Fruit fly (Drosophila melanogaster) whole organism, embryonic: ENCODE results near the gene Pop5.

Source experiments
- Adf1 ChIP-seq: fragments of 200-800 bp; sonication (Bioruptor generic); IDR thresholded peaks from 2 replicates; pipeline ENCODE4 v1.3.6; 2022; ENCODE audit warnings: missing biosample characterization, missing genetic modification characterization
- B-H2 ChIP-seq: fragments of 200-800 bp; sonication (Bioruptor generic); optimal IDR thresholded peaks from 2 replicates; lab custom pipeline; 2018; ENCODE audit warnings: missing biosample characterization, mild to moderate bottlenecking, missing genetic modification characterization
- BEAF-32 ChIP-seq: fragments of 200-800 bp; sonication (Bioruptor generic); optimal IDR thresholded peaks from 3 replicates; lab custom pipeline; 2017; ENCODE audit warnings: missing biosample characterization, missing genetic modification characterization, mild to moderate bottlenecking, moderate library complexity, missing genetic modification reagents
- CG11696 ChIP-seq: fragments of 200-800 bp; sonication (Bioruptor generic); IDR thresholded peaks from 2 replicates; pipeline ENCODE4 v1.3.6; 2022; ENCODE audit warnings: missing biosample characterization, missing genetic modification characterization
- CG13296 ChIP-seq: fragments of 200-800 bp; sonication (Bioruptor generic); optimal IDR thresholded peaks from 3 replicates; lab custom pipeline; 2018; ENCODE audit warnings: missing biosample characterization, mild to moderate bottlenecking, missing genetic modification characterization
- CG1603 ChIP-seq: fragments of 200-800 bp; sonication (Bioruptor generic); optimal IDR thresholded peaks from 2 replicates; lab custom pipeline; 2019; ENCODE audit warnings: missing biosample characterization, mild to moderate bottlenecking, missing genetic modification characterization, moderate library complexity
- CG34422 ChIP-seq: fragments of 200-800 bp; sonication (Bioruptor generic); IDR thresholded peaks from 3 replicates; pipeline ENCODE4 v1.3.6; 2022; ENCODE audit warnings: missing biosample characterization, missing genetic modification characterization
- CG4730 ChIP-seq: fragments of 200-800 bp; sonication (Bioruptor generic); IDR thresholded peaks from 2 replicates; pipeline ENCODE4 v1.3.6; 2022; ENCODE audit warnings: missing biosample characterization, missing genetic modification characterization
- CG6254 ChIP-seq: fragments of 200-800 bp; sonication (Bioruptor generic); optimal IDR thresholded peaks from 3 replicates; lab custom pipeline; 2017; ENCODE audit warnings: mild to moderate bottlenecking, missing biosample characterization, missing genetic modification reagents, missing genetic modification characterization
- CG7839 ChIP-seq: fragments of 200-800 bp; sonication (Bioruptor generic); optimal IDR thresholded peaks from 3 replicates; lab custom pipeline; 2018; ENCODE audit warnings: missing biosample characterization, mild to moderate bottlenecking, missing genetic modification characterization, moderate library complexity
- CG8944 ChIP-seq: fragments of 200-800 bp; sonication (Bioruptor generic); optimal IDR thresholded peaks from 3 replicates; lab custom pipeline; 2016; ENCODE audit warnings: missing biosample characterization, missing genetic modification characterization
- CoRest ChIP-seq: fragments of 200-800 bp; sonication (Bioruptor generic); optimal IDR thresholded peaks from 3 replicates; lab custom pipeline; 2018; ENCODE audit warnings: missing biosample characterization, mild to moderate bottlenecking, missing genetic modification characterization, moderate library complexity
- Deaf1 ChIP-seq: fragments of 200-800 bp; optimal IDR thresholded peaks from 3 replicates; lab custom pipeline; 2019; ENCODE audit warnings: missing biosample characterization, mild to moderate bottlenecking, missing genetic modification characterization, moderate library complexity
- Dref ChIP-seq: fragments of 200-800 bp; sonication (Bioruptor generic); IDR thresholded peaks from 2 replicates; pipeline ENCODE4 v1.3.6; 2022; ENCODE audit warnings: missing biosample characterization, missing genetic modification characterization
- Ets97D ChIP-seq: fragments of 200-800 bp; sonication (Bioruptor generic); optimal IDR thresholded peaks from 3 replicates; lab custom pipeline; 2016; ENCODE audit warnings: missing biosample characterization, missing genetic modification characterization
- H15 ChIP-seq: fragments of 200-800 bp; sonication (Bioruptor generic); IDR thresholded peaks from 3 replicates; pipeline ENCODE4 v1.3.6; 2022; ENCODE audit warnings: missing biosample characterization, missing genetic modification characterization
- HLH4C ChIP-seq: fragments of 200-800 bp; sonication (Bioruptor generic); IDR thresholded peaks from 3 replicates; pipeline ENCODE4 v1.3.6; 2022; ENCODE audit warnings: missing biosample characterization, missing genetic modification characterization; ENCODE audit not compliant: partially characterized antibody
- Jarid2 ChIP-seq: fragments of 200-800 bp; sonication (Bioruptor generic); optimal IDR thresholded peaks from 3 replicates; lab custom pipeline; 2017; ENCODE audit warnings: mild to moderate bottlenecking, missing biosample characterization, missing genetic modification reagents, missing genetic modification characterization
- Mrtf ChIP-seq: fragments of 200-800 bp; sonication (Bioruptor generic); IDR thresholded peaks from 3 replicates; pipeline ENCODE4 v1.3.6; 2022; ENCODE audit warnings: missing biosample characterization, missing genetic modification characterization
- PHDP ChIP-seq: fragments of 200-800 bp; sonication (Bioruptor generic); optimal IDR thresholded peaks from 3 replicates; lab custom pipeline; 2018; ENCODE audit warnings: missing biosample characterization, mild to moderate bottlenecking, missing genetic modification characterization, moderate library complexity
- Pdp1 ChIP-seq, 2 experiments: fragments of 200-800 bp; sonication (Bioruptor generic); optimal IDR thresholded peaks; 3 replicates each; lab custom pipeline; 2016; ENCODE audit warnings: missing biosample characterization in 2 of 2, missing genetic modification characterization in 2 of 2, mild to moderate bottlenecking in 1 of 2, moderate library complexity in 1 of 2
- Rfx ChIP-seq: fragments of 200-800 bp; sonication (Bioruptor generic); IDR thresholded peaks from 2 replicates; pipeline ENCODE4 v1.3.6; 2022; ENCODE audit warnings: missing biosample characterization, missing genetic modification characterization
- Spps ChIP-seq: fragments of 200-800 bp; sonication (Bioruptor generic); optimal IDR thresholded peaks from 2 replicates; lab custom pipeline; 2018; ENCODE audit warnings: missing biosample characterization, mild to moderate bottlenecking, missing genetic modification characterization
- Sry-β ChIP-seq: fragments of 200-800 bp; sonication (Bioruptor generic); optimal IDR thresholded peaks from 2 replicates; lab custom pipeline; 2018; ENCODE audit warnings: missing biosample characterization, mild to moderate bottlenecking, missing genetic modification characterization, moderate library complexity
- TFAM ChIP-seq: fragments of 200-800 bp; sonication (Bioruptor generic); optimal IDR thresholded peaks from 2 replicates; lab custom pipeline; 2017; ENCODE audit warnings: missing biosample characterization, missing genetic modification characterization, inconsistent platforms
- abd-A ChIP-seq: fragments of 200-800 bp; sonication (Bioruptor generic); optimal IDR thresholded peaks from 3 replicates; lab custom pipeline; 2019; ENCODE audit warnings: missing biosample characterization, mild to moderate bottlenecking, missing genetic modification characterization, moderate library complexity
- ase ChIP-seq: fragments of 200-800 bp; sonication (Bioruptor generic); IDR thresholded peaks from 3 replicates; pipeline ENCODE4 v1.3.6; 2022; ENCODE audit warnings: missing biosample characterization, missing genetic modification characterization
- bbx ChIP-seq: fragments of 200-800 bp; sonication (Bioruptor generic); IDR thresholded peaks from 2 replicates; pipeline ENCODE4 v1.3.6; 2022; ENCODE audit warnings: missing biosample characterization, missing genetic modification characterization; ENCODE audit not compliant: partially characterized antibody
- cato ChIP-seq: fragments of 200-800 bp; sonication (Bioruptor generic); optimal IDR thresholded peaks from 2 replicates; lab custom pipeline; 2016; ENCODE audit warnings: missing biosample characterization, missing genetic modification characterization, borderline replicate concordance
- chinmo ChIP-seq: fragments of 200-800 bp; sonication (Bioruptor generic); IDR thresholded peaks from 4 replicates; pipeline ENCODE4 v1.3.6; 2022; ENCODE audit warnings: missing biosample characterization, missing genetic modification characterization; ENCODE audit not compliant: partially characterized antibody
- croc ChIP-seq: fragments of 200-800 bp; sonication (Bioruptor generic); conservative IDR thresholded peaks from 3 replicates; pipeline ENCODE4 v1.3.6; 2022; ENCODE audit warnings: missing biosample characterization, missing genetic modification characterization
- ewg ChIP-seq: fragments of 200-800 bp; sonication (Bioruptor generic); optimal IDR thresholded peaks from 3 replicates; lab custom pipeline; 2017; ENCODE audit warnings: mild to moderate bottlenecking, missing biosample characterization, missing genetic modification reagents, missing genetic modification characterization
- fd102C ChIP-seq: fragments of 200-800 bp; sonication (Bioruptor generic); optimal IDR thresholded peaks from 2 replicates; lab custom pipeline; 2018; ENCODE audit warnings: missing biosample characterization, mild to moderate bottlenecking, missing genetic modification characterization, moderate library complexity
- fru ChIP-seq: fragments of >200 bp; optimal IDR thresholded peaks from 2 replicates; lab custom pipeline; 2017
- gem ChIP-seq: fragments of 200-800 bp; sonication (Bioruptor generic); optimal IDR thresholded peaks from 2 replicates; lab custom pipeline; 2019; ENCODE audit warnings: missing biosample characterization, mild to moderate bottlenecking, missing genetic modification characterization, moderate library complexity
- jigr1 ChIP-seq: fragments of 200-800 bp; sonication (Bioruptor generic); IDR thresholded peaks from 3 replicates; pipeline ENCODE4 v1.3.6; 2022; ENCODE audit warnings: missing biosample characterization, missing genetic modification characterization
- lov ChIP-seq, 2 experiments: fragments of 200-800 bp in 1 of 2; fragments of >200 bp in 1 of 2; sonication (Bioruptor generic) in 1 of 2; IDR thresholded peaks in 1 of 2; optimal IDR thresholded peaks in 1 of 2; 2 replicates in 1 of 2; 3 replicates in 1 of 2; pipeline versions ENCODE4 v1.3.6 to Lab custom; 2017 to 2022; ENCODE audit warnings: missing biosample characterization in 1 of 2, missing genetic modification characterization in 1 of 2
- maf-S ChIP-seq: fragments of 200-800 bp; sonication (Bioruptor generic); optimal IDR thresholded peaks from 2 replicates; lab custom pipeline; 2016; ENCODE audit warnings: missing biosample characterization, missing genetic modification characterization
- phol ChIP-seq: fragments of 200-800 bp; sonication (Bioruptor generic); optimal IDR thresholded peaks from 3 replicates; lab custom pipeline; 2018; ENCODE audit warnings: missing biosample characterization, mild to moderate bottlenecking, missing genetic modification characterization, moderate library complexity
- pzg ChIP-seq: fragments of 200-800 bp; sonication (Bioruptor generic); optimal IDR thresholded peaks from 3 replicates; lab custom pipeline; 2018; ENCODE audit warnings: missing biosample characterization, mild to moderate bottlenecking, missing genetic modification characterization, moderate library complexity
- repo ChIP-seq: fragments of 200-800 bp; sonication (Bioruptor generic); optimal IDR thresholded peaks from 2 replicates; lab custom pipeline; 2016; ENCODE audit warnings: missing biosample characterization, missing genetic modification characterization
- schlank ChIP-seq: fragments of 200-800 bp; sonication (Bioruptor generic); optimal IDR thresholded peaks from 2 replicates; lab custom pipeline; 2018; ENCODE audit warnings: missing biosample characterization, mild to moderate bottlenecking, missing genetic modification characterization
- sens ChIP-seq: fragments of 200-800 bp; sonication (Bioruptor generic); peaks from one replicate; lab custom pipeline; 2016; ENCODE audit warnings: missing biosample characterization, missing genetic modification characterization
- seq ChIP-seq: fragments of 200-800 bp; sonication (Bioruptor generic); IDR thresholded peaks from 2 replicates; pipeline ENCODE4 v1.3.6; 2022; ENCODE audit warnings: missing biosample characterization, missing genetic modification characterization
- shn ChIP-seq: fragments of 200-800 bp; sonication (Bioruptor generic); optimal IDR thresholded peaks from 3 replicates; lab custom pipeline; 2016; ENCODE audit warnings: missing biosample characterization, missing genetic modification characterization
- sima ChIP-seq: fragments of 200-800 bp; sonication (Bioruptor generic); optimal IDR thresholded peaks from 2 replicates; lab custom pipeline; 2016; ENCODE audit warnings: missing biosample characterization, missing genetic modification characterization
- tll ChIP-seq, 2 experiments: fragments of 200-800 bp in 1 of 2; fragments of >200 bp in 1 of 2; sonication (Bioruptor generic) in 1 of 2; optimal IDR thresholded peaks; 2 replicates each; lab custom pipeline; 2017 to 2019; ENCODE audit warnings: missing biosample characterization in 2 of 2, missing genetic modification characterization in 2 of 2, mild to moderate bottlenecking in 1 of 2, moderate library complexity in 1 of 2
- trem ChIP-seq: fragments of 200-800 bp; optimal IDR thresholded peaks from 3 replicates; lab custom pipeline; 2019; ENCODE audit warnings: missing biosample characterization, mild to moderate bottlenecking, missing genetic modification characterization, moderate library complexity

Gene Pop5

DNA sequence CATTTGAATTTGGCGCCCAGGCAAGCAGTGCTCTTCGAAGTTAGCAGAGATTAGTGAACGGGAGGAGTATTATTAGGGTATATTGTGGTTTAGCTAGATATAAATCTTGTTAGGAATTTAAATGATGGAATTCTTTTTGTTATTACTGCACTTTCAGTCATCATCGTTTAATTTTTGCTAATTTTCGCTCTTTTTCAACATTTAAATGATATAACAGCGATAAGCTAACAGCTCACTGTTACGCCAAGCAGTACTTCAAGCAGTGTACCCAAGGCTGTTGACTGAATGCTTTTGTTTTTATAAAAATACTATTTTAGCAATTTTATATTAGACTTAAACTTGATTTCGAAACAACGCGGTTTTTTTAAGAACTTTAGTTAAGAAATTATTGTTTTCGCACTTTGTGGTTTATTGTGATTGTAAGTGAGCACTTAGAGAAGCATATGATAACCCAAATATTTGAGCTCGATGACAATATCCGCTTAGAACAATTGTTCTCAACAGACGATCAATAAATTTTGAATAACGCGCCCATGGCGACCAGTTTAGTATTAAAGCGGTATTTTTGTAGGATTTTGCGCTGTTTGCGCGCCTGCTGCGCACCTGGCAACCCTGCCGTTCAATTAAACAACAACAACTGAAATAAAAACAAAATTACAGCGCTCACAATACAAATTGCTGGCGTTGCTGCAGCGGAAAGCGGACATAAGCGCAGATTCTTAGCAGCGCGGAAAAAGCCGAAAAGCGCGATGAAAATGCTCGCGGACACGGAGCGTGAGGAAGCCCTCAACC, 6.0 kb upstream of the Pop5 start (continued):
- peak in 1 of 2 experiments; percentile 40 for TF ChIP-seq Pdp1 (GFP tag; optimal IDR thresholded peaks at IDR 0.05; lab: Kevin White, UChicago)
- TF ChIP-seq jigr1 (GFP tag; lab: Robert Waterston, UW) = no peak
- TF ChIP-seq sima = no peak
- TF ChIP-seq tll (GFP tag; optimal IDR thresholded peaks at IDR 0.05; lab: Kevin White, UChicago) = no peak
- TF ChIP-seq seq (GFP tag; lab: Robert Waterston, UW) = no peak
- no peak for TF ChIP-seq Sry-β (GFP tag; lab: Kevin White, UChicago)
- TF ChIP-seq CG1603 (tag; lab: Kevin White, UChicago) = peak; percentile 12
- TF ChIP-seq croc (GFP tag; lab: Robert Waterston, UW) = no peak
- TF ChIP-seq CG8944 (GFP tag; lab: Kevin White, UChicago) = no peak
- no peak for TF ChIP-seq Deaf1 (tag; lab: Kevin White, UChicago)
- no peak for TF ChIP-seq fd102C (GFP tag; lab: Kevin White, UChicago)
- TF ChIP-seq TFAM (GFP tag; lab: Kevin White, UChicago) = no peak
- no peak for TF ChIP-seq B-H2 (GFP tag; lab: Kevin White, UChicago)
- peak; percentile 20 for TF ChIP-seq abd-A (tag; lab: Kevin White, UChicago)
- TF ChIP-seq CG13296 (GFP tag; lab: Kevin White, UChicago) = peak; percentile 7
- TF ChIP-seq BEAF-32 = peak; percentile 15
- no peak for TF ChIP-seq CG4730 (GFP tag; lab: Robert Waterston, UW)
- TF ChIP-seq CG11696 (GFP tag; lab: Robert Waterston, UW) = no peak
- TF ChIP-seq trem (tag; lab: Kevin White, UChicago) = peak; percentile 28
- TF ChIP-seq gem (tag; lab: Kevin White, UChicago) = peak; percentile 10
- no peak for TF ChIP-seq PHDP (tag; lab: Kevin White, UChicago)
- 0 out of 4 replicates have a peak, but pooled peaks have one; percentile 7 for TF ChIP-seq chinmo (GFP tag; lab: Robert Waterston, UW)
- TF ChIP-seq lov (optimal IDR thresholded peaks at IDR 0.05; lab: Kevin White, UChicago) = no peak
- TF ChIP-seq lov (GFP tag; IDR thresholded peaks at IDR 0.05; lab: Robert Waterston, UW) = no peak
- TF ChIP-seq shn (GFP tag; lab: Kevin White, UChicago) = no peak
- peak; percentile 31; the same call in 1 of the 2 replicates for TF ChIP-seq bbx (GFP tag; lab: Robert Waterston, UW)
- TF ChIP-seq schlank = no peak
- TF ChIP-seq repo (GFP tag; lab: Kevin White, UChicago) = peak; percentile 26
- no peak for TF ChIP-seq Dref (GFP tag; lab: Robert Waterston, UW)
- TF ChIP-seq phol = peak; percentile 11
- no peak for TF ChIP-seq cato (GFP tag; lab: Kevin White, UChicago)
- no peak for TF ChIP-seq maf-S (GFP tag; lab: Kevin White, UChicago)
- TF ChIP-seq Rfx (GFP tag; lab: Robert Waterston, UW) = peak; percentile 37; the same call in 1 of the 2 replicates
- peak; percentile 39; the same call in 1 of the 3 replicates for TF ChIP-seq CG34422 (GFP tag; lab: Robert Waterston, UW)
- TF ChIP-seq Ets97D (GFP tag; lab: Kevin White, UChicago) = peak; percentile 23
- no peak for TF ChIP-seq Spps (tag; lab: Kevin White, UChicago)
- no peak for TF ChIP-seq HLH4C (GFP tag; lab: Robert Waterston, UW)
- no peak for TF ChIP-seq Jarid2 (GFP tag; lab: Kevin White, UChicago)
- TF ChIP-seq CG7839 = no peak
- peak; percentile 44 for TF ChIP-seq sens (GFP tag; lab: Kevin White, UChicago)
- no peak for TF ChIP-seq ase
- peak; percentile 83 for TF ChIP-seq ewg
- no peak for TF ChIP-seq H15 (GFP tag; lab: Robert Waterston, UW)
- peak; percentile 52 for TF ChIP-seq pzg (GFP tag; lab: Kevin White, UChicago)
- no peak for TF ChIP-seq CG6254 (GFP tag; lab: Kevin White, UChicago)
- TF ChIP-seq CoRest (tag; lab: Kevin White, UChicago) = peak; percentile 3
- TF ChIP-seq Mrtf (GFP tag; lab: Robert Waterston, UW) = no peak
- no peak for TF ChIP-seq fru (lab: Kevin White, UChicago)
- TF ChIP-seq Adf1 (GFP tag; lab: Robert Waterston, UW) = peak; percentile 70
